Fruit fly (Drosophila melanogaster) whole organism, prepupa: Measurements from ENCODE around the gene D2hgdh.

Experiments used
- Blimp-1 ChIP-seq: fragments of 200-800 bp; sonication (Bioruptor generic); optimal IDR thresholded peaks from 3 replicates; lab custom pipeline; 2017; ENCODE audit warnings: missing biosample characterization, missing genetic modification characterization, mild to moderate bottlenecking, moderate library complexity, missing genetic modification reagents
- CG10669 ChIP-seq: fragments of 200-800 bp; sonication (Bioruptor generic); optimal IDR thresholded peaks from 3 replicates; lab custom pipeline; 2018; ENCODE audit warnings: missing biosample characterization, mild to moderate bottlenecking, missing genetic modification characterization, moderate library complexity
- CG16779 ChIP-seq: fragments of 200-800 bp; sonication (Bioruptor generic); optimal IDR thresholded peaks from 3 replicates; lab custom pipeline; 2017; ENCODE audit warnings: missing biosample characterization, mild to moderate bottlenecking, missing genetic modification characterization
- CG6163 ChIP-seq: fragments of 200-800 bp; sonication (Bioruptor generic); IDR thresholded peaks from 3 replicates; pipeline ENCODE4 v1.3.6; 2022; ENCODE audit warnings: missing biosample characterization, missing genetic modification characterization
- CG8632 ChIP-seq: fragments of 200-800 bp; sonication (Bioruptor generic); optimal IDR thresholded peaks from 3 replicates; lab custom pipeline; 2016; ENCODE audit warnings: missing biosample characterization, missing genetic modification characterization
- eg ChIP-seq: fragments of 200-800 bp; sonication (Bioruptor generic); IDR thresholded peaks from 3 replicates; pipeline ENCODE4 v1.3.6; 2022; ENCODE audit warnings: missing biosample characterization, missing genetic modification characterization
- fd85E ChIP-seq: fragments of 200-800 bp; sonication (Bioruptor generic); optimal IDR thresholded peaks from 3 replicates; lab custom pipeline; 2016; ENCODE audit warnings: missing biosample characterization, missing genetic modification characterization
- vri ChIP-seq: fragments of 200-800 bp; sonication (Bioruptor generic); optimal IDR thresholded peaks from 3 replicates; lab custom pipeline; 2016; ENCODE audit warnings: missing biosample characterization, mild to moderate bottlenecking, missing genetic modification characterization

dm6 chrX:2123965-2124688 is 17.2 kb upstream of the D2hgdh start:
- TF ChIP-seq Blimp-1 (GFP tag; lab: Kevin White, UChicago), result peak; percentile 83
- peak; percentile 96 for TF ChIP-seq CG6163 (GFP tag; lab: Robert Waterston, UW)
- peak; percentile 95 for TF ChIP-seq CG8632
- peak; percentile 43 for TF ChIP-seq fd85E (GFP tag; lab: Kevin White, UChicago)
- peak; percentile 77 for TF ChIP-seq CG10669 (GFP tag; lab: Kevin White, UChicago)
- peak; percentile 92 for TF ChIP-seq eg (GFP tag; lab: Robert Waterston, UW)
- TF ChIP-seq CG16779 (tag; lab: Kevin White, UChicago), result peak; percentile 84
- TF ChIP-seq vri (GFP tag; lab: Kevin White, UChicago), result peak; percentile 46
